Fruit fly (Drosophila melanogaster) whole organism, embryonic: ENCODE data around the gene CG13250.

Experiments
- Ada2b ChIP-seq: fragments of 200-800 bp; sonication (Bioruptor generic); IDR thresholded peaks from 2 replicates; pipeline ENCODE4 v1.3.6; 2022; ENCODE audit warnings: missing biosample characterization, missing genetic modification characterization
- Atf3 ChIP-seq: fragments of 200-800 bp; sonication (Bioruptor generic); optimal IDR thresholded peaks from 3 replicates; lab custom pipeline; 2016; ENCODE audit warnings: missing biosample characterization, missing genetic modification characterization
- CG11696 ChIP-seq: fragments of 200-800 bp; sonication (Bioruptor generic); IDR thresholded peaks from 2 replicates; pipeline ENCODE4 v1.3.6; 2022; ENCODE audit warnings: missing biosample characterization, missing genetic modification characterization
- CG13894 ChIP-seq: fragments of 200-800 bp; sonication (Bioruptor generic); optimal IDR thresholded peaks from 3 replicates; lab custom pipeline; 2018; ENCODE audit warnings: missing biosample characterization, mild to moderate bottlenecking, missing genetic modification characterization, moderate library complexity
- CG14441 ChIP-seq: fragments of 200-800 bp; sonication (Bioruptor generic); IDR thresholded peaks from 2 replicates; pipeline ENCODE4 v1.3.6; 2022; ENCODE audit warnings: missing biosample characterization, missing genetic modification characterization
- CG1603 ChIP-seq: fragments of 200-800 bp; sonication (Bioruptor generic); optimal IDR thresholded peaks from 2 replicates; lab custom pipeline; 2019; ENCODE audit warnings: missing biosample characterization, mild to moderate bottlenecking, missing genetic modification characterization, moderate library complexity
- CG17328 ChIP-seq: fragments of 200-800 bp; sonication (Bioruptor generic); IDR thresholded peaks from 2 replicates; pipeline ENCODE4 v1.3.6; 2022; ENCODE audit warnings: missing biosample characterization, missing genetic modification characterization
- CG18262 ChIP-seq: fragments of 200-800 bp; optimal IDR thresholded peaks from 3 replicates; lab custom pipeline; 2019; ENCODE audit warnings: missing biosample characterization, mild to moderate bottlenecking, missing genetic modification characterization, moderate library complexity
- CG2129 ChIP-seq: fragments of 200-800 bp; sonication (Bioruptor generic); IDR thresholded peaks from 2 replicates; pipeline ENCODE4 v1.3.6; 2022; ENCODE audit warnings: missing biosample characterization, missing genetic modification characterization; ENCODE audit not compliant: partially characterized antibody
- CG2712 ChIP-seq: fragments of 200-800 bp; optimal IDR thresholded peaks from 3 replicates; lab custom pipeline; 2019; ENCODE audit warnings: missing biosample characterization, mild to moderate bottlenecking, missing genetic modification characterization, moderate library complexity
- CG33213 ChIP-seq: fragments of 200-800 bp; sonication (Bioruptor generic); optimal IDR thresholded peaks from 3 replicates; lab custom pipeline; 2016; ENCODE audit warnings: missing biosample characterization, missing genetic modification characterization
- CG3995 ChIP-seq: fragments of 200-800 bp; sonication (Bioruptor generic); optimal IDR thresholded peaks from 3 replicates; lab custom pipeline; 2016; ENCODE audit warnings: missing biosample characterization, missing genetic modification characterization
- CG4360 ChIP-seq: fragments of 200-800 bp; sonication (Bioruptor generic); IDR thresholded peaks from 2 replicates; pipeline ENCODE4 v1.3.6; 2022; ENCODE audit warnings: missing biosample characterization, missing genetic modification characterization
- CG4820 ChIP-seq: fragments of 200-800 bp; sonication (Bioruptor generic); optimal IDR thresholded peaks from 3 replicates; lab custom pipeline; 2016; ENCODE audit warnings: missing biosample characterization, missing genetic modification characterization
- CG6272 ChIP-seq: fragments of 200-800 bp; sonication (Bioruptor generic); IDR thresholded peaks from 2 replicates; pipeline ENCODE4 v1.3.6; 2022; ENCODE audit warnings: missing biosample characterization, missing genetic modification characterization
- CG6654 ChIP-seq: fragments of 200-800 bp; sonication (Bioruptor generic); optimal IDR thresholded peaks from 2 replicates; lab custom pipeline; 2017; ENCODE audit warnings: missing biosample characterization, mild to moderate bottlenecking, missing genetic modification characterization
- CG6791 ChIP-seq: fragments of 200-800 bp; sonication (Bioruptor generic); IDR thresholded peaks from 3 replicates; pipeline ENCODE4 v1.3.6; 2022; ENCODE audit warnings: missing biosample characterization, missing genetic modification characterization; ENCODE audit not compliant: partially characterized antibody
- CG7745 ChIP-seq: fragments of 200-800 bp; sonication (Bioruptor generic); optimal IDR thresholded peaks from 2 replicates; lab custom pipeline; 2018; ENCODE audit warnings: missing biosample characterization, mild to moderate bottlenecking, missing genetic modification characterization, moderate library complexity
- CG8290 ChIP-seq, 3 experiments: fragments of 200-800 bp; sonication (Bioruptor generic); optimal IDR thresholded peaks; 2 replicates each; lab custom pipeline; 2016 to 2019; ENCODE audit warnings: missing biosample characterization in 3 of 3, missing genetic modification characterization in 3 of 3, mild to moderate bottlenecking in 2 of 3, moderate library complexity in 1 of 3
- CHES-1-like ChIP-seq: fragments of 200-800 bp; sonication (Bioruptor generic); optimal IDR thresholded peaks from 2 replicates; lab custom pipeline; 2016; ENCODE audit warnings: missing biosample characterization, missing genetic modification characterization
- CkIIα-i1 ChIP-seq: fragments of 200-800 bp; sonication (Bioruptor generic); IDR thresholded peaks from 2 replicates; pipeline ENCODE4 v1.3.6; 2022; ENCODE audit warnings: missing biosample characterization, missing genetic modification characterization
- MBD-R2 ChIP-seq: fragments of 200-800 bp; sonication (Bioruptor generic); IDR thresholded peaks from 2 replicates; pipeline ENCODE4 v1.3.6; 2022; ENCODE audit warnings: missing biosample characterization, missing genetic modification characterization
- Neu2 ChIP-seq: fragments of 200-800 bp; sonication (Bioruptor generic); optimal IDR thresholded peaks from 3 replicates; lab custom pipeline; 2016; ENCODE audit warnings: missing biosample characterization, missing genetic modification characterization, borderline replicate concordance
- Oaz ChIP-seq: fragments of 200-800 bp; sonication (Bioruptor generic); IDR thresholded peaks from 2 replicates; pipeline ENCODE4 v1.3.6; 2022; ENCODE audit warnings: missing biosample characterization, missing genetic modification characterization
- TFAM ChIP-seq: fragments of 200-800 bp; sonication (Bioruptor generic); optimal IDR thresholded peaks from 2 replicates; lab custom pipeline; 2017; ENCODE audit warnings: missing biosample characterization, missing genetic modification characterization, inconsistent platforms
- Usf ChIP-seq: fragments of 200-800 bp; sonication (Bioruptor generic); optimal IDR thresholded peaks from 2 replicates; lab custom pipeline; 2017; ENCODE audit warnings: missing genotype, missing biosample characterization, missing genetic modification characterization
- bbx ChIP-seq: fragments of 200-800 bp; sonication (Bioruptor generic); IDR thresholded peaks from 2 replicates; pipeline ENCODE4 v1.3.6; 2022; ENCODE audit warnings: missing biosample characterization, missing genetic modification characterization; ENCODE audit not compliant: partially characterized antibody
- crc ChIP-seq: fragments of 200-800 bp; sonication (Bioruptor generic); optimal IDR thresholded peaks from 2 replicates; lab custom pipeline; 2016; ENCODE audit warnings: missing biosample characterization, missing genetic modification characterization
- da ChIP-seq: fragments of 200-800 bp; sonication (Bioruptor generic); optimal IDR thresholded peaks from 2 replicates; lab custom pipeline; 2016; ENCODE audit warnings: missing biosample characterization, missing genetic modification characterization
- en ChIP-seq: fragments of 200-800 bp; sonication (Bioruptor generic); optimal IDR thresholded peaks from 2 replicates; lab custom pipeline; 2016; ENCODE audit warnings: missing biosample characterization, missing genetic modification characterization
- grn ChIP-seq: fragments of 200-800 bp; sonication (Bioruptor generic); optimal IDR thresholded peaks from 3 replicates; lab custom pipeline; 2017; ENCODE audit warnings: missing biosample characterization, missing genetic modification characterization
- gsb ChIP-seq: fragments of 200-800 bp; sonication (Bioruptor generic); IDR thresholded peaks from 2 replicates; pipeline ENCODE4 v1.3.6; 2022; ENCODE audit warnings: missing biosample characterization, missing genetic modification characterization
- jigr1 ChIP-seq: fragments of 200-800 bp; sonication (Bioruptor generic); IDR thresholded peaks from 3 replicates; pipeline ENCODE4 v1.3.6; 2022; ENCODE audit warnings: missing biosample characterization, missing genetic modification characterization
- ken ChIP-seq: fragments of 200-800 bp; sonication (Bioruptor generic); IDR thresholded peaks from 3 replicates; pipeline ENCODE4 v1.3.6; 2022; ENCODE audit warnings: missing biosample characterization, missing genetic modification characterization
- kni ChIP-seq: fragments of 200-800 bp; sonication (Bioruptor generic); optimal IDR thresholded peaks from 3 replicates; lab custom pipeline; 2017; ENCODE audit warnings: mild to moderate bottlenecking, missing biosample characterization, missing genetic modification reagents, missing genetic modification characterization
- nau ChIP-seq: fragments of 200-800 bp; sonication (Bioruptor generic); optimal IDR thresholded peaks from 3 replicates; lab custom pipeline; 2017; ENCODE audit warnings: missing biosample characterization, mild to moderate bottlenecking, missing genetic modification characterization, missing genetic modification reagents
- nmo ChIP-seq: fragments of 200-800 bp; sonication (Bioruptor generic); optimal IDR thresholded peaks from 2 replicates; lab custom pipeline; 2018; ENCODE audit warnings: missing biosample characterization, mild to moderate bottlenecking, missing genetic modification characterization, moderate library complexity
- otp ChIP-seq: fragments of 200-800 bp; sonication (Bioruptor generic); IDR thresholded peaks from 3 replicates; pipeline ENCODE4, ENCODE4 v1.3.6; 2022; ENCODE audit warnings: missing biosample characterization, missing genetic modification characterization
- phol ChIP-seq: fragments of 200-800 bp; sonication (Bioruptor generic); optimal IDR thresholded peaks from 3 replicates; lab custom pipeline; 2018; ENCODE audit warnings: missing biosample characterization, mild to moderate bottlenecking, missing genetic modification characterization, moderate library complexity
- prd ChIP-seq, 3 experiments: fragments of >200 bp in 2 of 3; fragments of 200-800 bp in 1 of 3; sonication (Bioruptor generic) in 1 of 3; optimal IDR thresholded peaks in 2 of 3; IDR thresholded peaks in 1 of 3; 2 replicates in 2 of 3; 3 replicates in 1 of 3; pipeline versions ENCODE4 v1.3.6 to Lab custom; 2017 to 2022; ENCODE audit warnings: missing biosample characterization in 1 of 3, missing genetic modification characterization in 1 of 3
- slou ChIP-seq: fragments of 200-800 bp; sonication (Bioruptor generic); optimal IDR thresholded peaks from 3 replicates; lab custom pipeline; 2016; ENCODE audit warnings: missing biosample characterization, missing genetic modification characterization
- sob ChIP-seq: fragments of 200-800 bp; sonication (Bioruptor generic); IDR thresholded peaks from 2 replicates; pipeline ENCODE4 v1.3.6; 2022; ENCODE audit warnings: missing biosample characterization, missing genetic modification characterization
- sqz ChIP-seq: fragments of 200-800 bp; sonication (Bioruptor generic); optimal IDR thresholded peaks from 3 replicates; lab custom pipeline; 2018; ENCODE audit warnings: missing biosample characterization, mild to moderate bottlenecking, missing genetic modification characterization
- tll ChIP-seq, 2 experiments: fragments of 200-800 bp in 1 of 2; fragments of >200 bp in 1 of 2; sonication (Bioruptor generic) in 1 of 2; optimal IDR thresholded peaks; 2 replicates each; lab custom pipeline; 2017 to 2019; ENCODE audit warnings: missing biosample characterization in 2 of 2, missing genetic modification characterization in 2 of 2, mild to moderate bottlenecking in 1 of 2, moderate library complexity in 1 of 2
- toy ChIP-seq: fragments of 200-800 bp; sonication (Bioruptor generic); IDR thresholded peaks from 2 replicates; pipeline ENCODE4 v1.3.6; 2022; ENCODE audit warnings: missing biosample characterization, missing genetic modification characterization
- ttk ChIP-seq: fragments of 200-800 bp; sonication (Bioruptor generic); IDR thresholded peaks from 2 replicates; pipeline ENCODE4 v2.1.2; 2022; ENCODE audit warnings: missing biosample characterization, missing genetic modification characterization
- twi ChIP-seq: fragments of 200-800 bp; optimal IDR thresholded peaks from 2 replicates; lab custom pipeline; 2019; ENCODE audit warnings: missing biosample characterization, mild to moderate bottlenecking, missing genetic modification characterization, moderate library complexity
- wek ChIP-seq: fragments of 200-800 bp; sonication (Bioruptor generic); optimal IDR thresholded peaks from 3 replicates; lab custom pipeline; 2018; ENCODE audit warnings: missing biosample characterization, mild to moderate bottlenecking, missing genetic modification characterization, moderate library complexity
- yki ChIP-seq: fragments of >200 bp; optimal IDR thresholded peaks from 3 replicates; lab custom pipeline; 2018

Gene CG13250

DNA sequence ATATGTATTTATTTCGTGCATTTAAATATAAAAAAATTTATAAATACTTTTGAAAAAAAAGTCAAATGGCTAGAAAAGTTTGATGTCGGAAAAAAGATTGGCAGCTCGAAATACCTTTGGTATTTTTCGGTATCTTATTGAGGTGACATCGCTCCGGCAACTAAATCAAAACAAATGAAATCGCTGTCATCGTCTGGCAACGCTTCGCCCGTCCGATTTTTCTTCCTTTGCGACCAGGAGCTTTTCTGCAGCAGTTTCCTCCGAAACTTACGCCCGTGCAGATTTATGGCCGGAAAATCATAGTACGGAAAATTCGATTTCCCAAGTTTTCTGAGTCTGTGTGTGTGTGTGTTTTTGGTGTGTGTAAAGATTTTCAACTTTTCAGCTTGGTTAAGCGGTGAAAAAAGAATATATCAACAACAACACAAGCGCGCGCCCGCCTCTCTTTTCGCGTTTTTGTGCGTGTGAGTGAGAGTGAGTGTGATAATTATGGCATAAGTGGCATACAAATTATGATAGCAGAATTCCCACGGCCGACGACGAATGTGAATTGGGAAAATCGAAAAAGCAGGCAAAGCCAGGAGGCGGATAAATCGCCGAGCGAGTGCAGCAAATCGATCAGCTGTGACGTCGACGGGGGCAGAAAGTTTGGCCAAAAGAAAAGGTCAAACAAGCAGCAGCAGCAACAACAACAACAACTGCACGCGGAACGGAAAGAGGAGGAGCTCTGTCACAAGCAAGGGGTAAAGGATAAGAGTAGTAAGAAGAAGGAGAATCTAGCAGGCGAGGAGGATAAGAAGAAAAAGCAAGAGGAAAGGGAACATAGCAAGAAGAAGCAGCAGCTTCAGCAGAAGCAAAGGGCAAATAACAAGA lies 36.1 kb upstream of the CG13250 start, which contains the start of gene CG32425 (continued):
- no peak for TF ChIP-seq twi
- TF ChIP-seq Oaz (GFP tag; lab: Robert Waterston, UW) = no peak
- no peak for TF ChIP-seq CG11696 (GFP tag; lab: Robert Waterston, UW)
- peak; percentile 26 for TF ChIP-seq nmo (GFP tag; lab: Kevin White, UChicago)
- peak; percentile 48 for TF ChIP-seq CG1603
- TF ChIP-seq jigr1 (GFP tag; lab: Robert Waterston, UW) = no peak
- no peak for TF ChIP-seq CG6654
- TF ChIP-seq sqz (GFP tag; lab: Kevin White, UChicago) = no peak
- TF ChIP-seq slou (GFP tag; lab: Kevin White, UChicago) = no peak
- no peak for TF ChIP-seq Neu2 (GFP tag; lab: Kevin White, UChicago)
- no peak for TF ChIP-seq toy (GFP tag; lab: Robert Waterston, UW)
- TF ChIP-seq grn = no peak
- no peak for TF ChIP-seq TFAM
- no peak for TF ChIP-seq CG17328 (GFP tag; lab: Robert Waterston, UW)
- peak; percentile 54 for TF ChIP-seq bbx (GFP tag; lab: Robert Waterston, UW)
- TF ChIP-seq sob (GFP tag; lab: Robert Waterston, UW) = no peak
- TF ChIP-seq nau (GFP tag; lab: Kevin White, UChicago) = no peak
- no peak for TF ChIP-seq wek (GFP tag; lab: Kevin White, UChicago)
- TF ChIP-seq kni (GFP tag; lab: Kevin White, UChicago) = no peak
- TF ChIP-seq CG14441 (GFP tag; lab: Robert Waterston, UW) = no peak
- no peak for TF ChIP-seq CG6791 (GFP tag; lab: Robert Waterston, UW)
- TF ChIP-seq ken (GFP tag; lab: Robert Waterston, UW) = peak; percentile 49; the same call in 1 of the 3 replicates
- TF ChIP-seq Atf3 (GFP tag; lab: Kevin White, UChicago) = no peak
- no peak for TF ChIP-seq CG13894 (tag; lab: Kevin White, UChicago)
- TF ChIP-seq CG8290 (GFP tag; optimal IDR thresholded peaks at IDR 0.05; lab: Kevin White, UChicago) = no peak
- peak in 1 of 2 experiments; percentile 1 for TF ChIP-seq CG8290 (tag; optimal IDR thresholded peaks at IDR 0.05; lab: Kevin White, UChicago)
- no peak for TF ChIP-seq en (GFP tag; lab: Kevin White, UChicago)
- no peak for TF ChIP-seq CHES-1-like (GFP tag; lab: Kevin White, UChicago)
- TF ChIP-seq CG33213 (GFP tag; lab: Kevin White, UChicago) = peak; percentile 34
- no peak for TF ChIP-seq CG4360 (GFP tag; lab: Robert Waterston, UW)
- TF ChIP-seq CG6272 = no peak
- no peak for TF ChIP-seq CG4820 (GFP tag; lab: Kevin White, UChicago)
- no peak for TF ChIP-seq otp (GFP tag; lab: Robert Waterston, UW)
- TF ChIP-seq phol (tag; lab: Kevin White, UChicago) = peak; percentile 40
- peak; percentile 17 for TF ChIP-seq CG18262
- TF ChIP-seq CG2129 (GFP tag; lab: Robert Waterston, UW) = no peak
- no peak for TF ChIP-seq ttk (GFP tag; lab: Robert Waterston, UW)
- peak; percentile 23 for TF ChIP-seq CG2712 (tag; lab: Kevin White, UChicago)
- no peak for TF ChIP-seq Ada2b (GFP tag; lab: Robert Waterston, UW)
- TF ChIP-seq MBD-R2 = peak; percentile 62
- TF ChIP-seq da (GFP tag; lab: Kevin White, UChicago) = no peak
- no peak for TF ChIP-seq CG7745 (tag; lab: Kevin White, UChicago)
- no peak for TF ChIP-seq yki (lab: Kevin White, UChicago)
- no peak for TF ChIP-seq prd (optimal IDR thresholded peaks at IDR 0.05; lab: Kevin White, UChicago)
- TF ChIP-seq prd (GFP tag; IDR thresholded peaks at IDR 0.05; lab: Robert Waterston, UW) = no peak
- TF ChIP-seq CG3995 (GFP tag; lab: Kevin White, UChicago) = peak; percentile 42
- TF ChIP-seq gsb (GFP tag; lab: Robert Waterston, UW) = no peak
- no peak for TF ChIP-seq tll (GFP tag; optimal IDR thresholded peaks at IDR 0.05; lab: Kevin White, UChicago)
- no peak for TF ChIP-seq crc (GFP tag; lab: Kevin White, UChicago)
- no peak for TF ChIP-seq Usf
- no peak for TF ChIP-seq CkIIα-i1 (GFP tag; lab: Robert Waterston, UW)
